Worm (Caenorhabditis elegans): ENCODE data around the gene F35E8.1.

The F35E8.1 gene

ce11 chrV:15913714-15914113 lies 8.3 kb upstream of the F35E8.1 start, which contains the start of gene F35E8.7:
Gene F35E8.7 (plus strand): TSS chrV:15914014.
- TF ChIP-seq elt-2 (tag; optimal IDR thresholded peaks at IDR 0.05) (no peak), jun-1 (tag; optimal IDR thresholded peaks at IDR 0.05) (no peak), nfya-1 (tag; optimal IDR thresholded peaks at IDR 0.05; ENCODE audit: insufficient read depth) (no peak)

ce11 chrV:15912677-15913076 lies 7.2 kb upstream of the F35E8.1 start:
- TF ChIP-seq pqm-1 (tag; optimal IDR thresholded peaks at IDR 0.05) (no peak), ceh-16 (tag; optimal IDR thresholded peaks at IDR 0.05) (no peak), ZK546.5 (tag; optimal IDR thresholded peaks at IDR 0.05) (no peak)

DNA sequence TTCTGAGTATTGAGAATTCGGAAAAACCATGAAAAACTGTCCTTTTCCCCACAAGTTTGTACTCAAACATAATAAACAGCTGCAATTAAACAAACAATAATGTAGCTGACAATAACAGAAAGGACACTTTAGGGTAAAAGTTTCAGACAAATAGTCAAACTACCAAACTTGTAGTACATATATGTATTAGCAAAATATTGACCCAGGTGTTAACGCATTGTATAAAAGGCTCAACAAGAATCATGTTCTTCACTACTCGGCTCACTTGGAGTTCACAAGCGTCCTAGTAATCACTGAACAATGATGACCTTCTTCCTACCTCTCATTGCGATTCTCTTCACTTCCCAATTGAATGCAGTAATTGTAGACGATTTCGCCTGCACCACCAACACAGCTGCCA lies 6.4 kb upstream of the F35E8.1 start, which contains the start of gene F35E8.6:
F35E8.6 (plus strand) TSS at position 301 of the 400 bp plus-strand sequence.
- TF ChIP-seq eor-1 (tag; optimal IDR thresholded peaks at IDR 0.05) (no peak), aly-2 (tag; optimal IDR thresholded peaks at IDR 0.05) (no peak), lin-39 (tag; optimal IDR thresholded peaks at IDR 0.05) (no peak), nfya-1 (tag; optimal IDR thresholded peaks at IDR 0.05; ENCODE audit: insufficient read depth) (no peak), mml-1 (tag; optimal IDR thresholded peaks at IDR 0.05) (no peak)

ce11 chrV:15900564-15900963 lies 4.9 kb downstream of the F35E8.1 start:
- no peak for TF ChIP-seq elt-3 (tag; optimal IDR thresholded peaks at IDR 0.05)
- no peak for TF ChIP-seq daf-12 (tag; optimal IDR thresholded peaks at IDR 0.05)
- no peak for TF ChIP-seq eor-1 (tag; optimal IDR thresholded peaks at IDR 0.05)
- no peak for TF ChIP-seq lsy-12 (tag; optimal IDR thresholded peaks at IDR 0.05)
- no peak for TF ChIP-seq nfya-1 (tag; optimal IDR thresholded peaks at IDR 0.05; ENCODE audit: insufficient read depth)
- no peak for TF ChIP-seq elt-2 (tag; optimal IDR thresholded peaks at IDR 0.05)
- TF ChIP-seq egl-27 (tag; optimal IDR thresholded peaks at IDR 0.05): no peak
- TF ChIP-seq nhr-67 (tag; optimal IDR thresholded peaks at IDR 0.05): no peak

DNA sequence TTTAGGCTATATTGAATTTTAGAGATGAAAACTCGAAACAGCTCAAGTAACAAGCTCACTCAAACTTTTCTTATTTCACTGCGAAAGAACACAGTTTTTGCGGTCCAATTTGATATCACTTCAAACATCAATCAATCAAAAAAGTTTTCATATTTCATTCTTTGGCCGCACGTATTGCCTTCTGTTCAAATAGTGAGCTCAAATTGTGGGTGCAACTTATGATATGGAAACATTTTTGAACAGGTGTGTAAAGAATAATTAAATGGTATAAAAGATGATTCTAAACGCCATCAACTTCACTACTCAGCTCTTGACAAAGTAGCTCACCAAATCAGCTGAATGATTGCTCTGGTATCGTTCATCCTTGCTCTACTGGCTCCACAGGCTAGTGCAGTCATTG lies 5.7 kb downstream of the F35E8.1 start, which contains the start of gene T06C12.14:
T06C12.14 (plus strand) TSS at position 301 of the 400 bp plus-strand sequence.
- TF ChIP-seq ceh-28 (tag; optimal IDR thresholded peaks at IDR 0.05): no peak
- TF ChIP-seq fkh-2 (tag; optimal IDR thresholded peaks at IDR 0.05): no peak
- TF ChIP-seq nhr-23 (tag; optimal IDR thresholded peaks at IDR 0.05): no peak
- TF ChIP-seq fkh-10 (GFP tag; optimal IDR thresholded peaks at IDR 0.05): no peak
- no peak for TF ChIP-seq egl-5 (tag; optimal IDR thresholded peaks at IDR 0.05)
- no peak for TF ChIP-seq nhr-25 (tag; optimal IDR thresholded peaks at IDR 0.05)
- no peak for TF ChIP-seq nhr-67 (tag; optimal IDR thresholded peaks at IDR 0.05)
- no peak for TF ChIP-seq lsy-12 (tag; optimal IDR thresholded peaks at IDR 0.05)
- no peak for TF ChIP-seq nhr-77 (tag; optimal IDR thresholded peaks at IDR 0.05)
- TF ChIP-seq lin-39 (tag; optimal IDR thresholded peaks at IDR 0.05): no peak
- no peak for TF ChIP-seq lin-15B (tag; optimal IDR thresholded peaks at IDR 0.05)
- no peak for TF ChIP-seq aly-2 (tag; optimal IDR thresholded peaks at IDR 0.05)
- no peak for TF ChIP-seq nhr-76 (tag; optimal IDR thresholded peaks at IDR 0.05)

DNA sequence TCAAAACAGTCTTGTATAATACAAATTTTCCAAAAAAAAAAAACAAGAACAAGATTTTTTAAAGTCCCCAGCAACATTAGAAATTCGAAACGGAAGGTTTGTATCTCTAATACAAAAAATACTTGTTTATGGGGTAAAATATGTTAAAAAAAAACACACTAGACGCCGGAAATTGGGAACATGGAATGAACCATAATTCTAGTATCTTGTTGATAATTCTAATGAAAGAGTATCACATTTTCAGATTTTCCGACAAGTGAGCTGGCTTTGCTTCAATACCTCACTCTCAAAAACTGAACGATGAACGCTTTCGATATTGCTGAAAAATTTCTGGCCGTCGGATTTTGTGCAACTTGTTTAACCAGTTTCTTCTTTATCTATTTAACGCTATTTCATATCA lies 7.7 kb downstream of the F35E8.1 start, which contains the start of gene str-60:
str-60 (plus strand) TSS at position 301 of the 400 bp plus-strand sequence.
- TF ChIP-seq ceh-28 (tag; optimal IDR thresholded peaks at IDR 0.05) (no peak), eor-1 (tag; optimal IDR thresholded peaks at IDR 0.05) (no peak), fkh-10 (GFP tag; optimal IDR thresholded peaks at IDR 0.05) (no peak), nhr-77 (tag; optimal IDR thresholded peaks at IDR 0.05) (no peak), jun-1 (tag; optimal IDR thresholded peaks at IDR 0.05) (no peak), ceh-82 (tag; optimal IDR thresholded peaks at IDR 0.05) (no peak), elt-3 (tag; optimal IDR thresholded peaks at IDR 0.05) (no peak), mml-1 (tag; optimal IDR thresholded peaks at IDR 0.05) (no peak), egl-27 (tag; optimal IDR thresholded peaks at IDR 0.05) (no peak), daf-12 (tag; optimal IDR thresholded peaks at IDR 0.05) (no peak), elt-2 (tag; optimal IDR thresholded peaks at IDR 0.05) (no peak), snpc-4 (tag; optimal IDR thresholded peaks at IDR 0.05) (no peak), lin-39 (tag; optimal IDR thresholded peaks at IDR 0.05) (no peak), ceh-16 (tag; optimal IDR thresholded peaks at IDR 0.05) (no peak), unc-62 (GFP tag; optimal IDR thresholded peaks at IDR 0.05) (no peak), nhr-11 (tag; optimal IDR thresholded peaks at IDR 0.05) (no peak)

- TF ChIP-seq lin-39 (tag; optimal IDR thresholded peaks at IDR 0.05) (no peak), ZK546.5 (tag; optimal IDR thresholded peaks at IDR 0.05) (no peak), fkh-10 (GFP tag; optimal IDR thresholded peaks at IDR 0.05) (no peak), ztf-4 (tag; optimal IDR thresholded peaks at IDR 0.05) (no peak), egl-27 (tag; optimal IDR thresholded peaks at IDR 0.05) (no peak), sea-2 (GFP tag; optimal IDR thresholded peaks at IDR 0.05) (no peak), mdl-1 (tag; optimal IDR thresholded peaks at IDR 0.05) (no peak), nhr-12 (tag; optimal IDR thresholded peaks at IDR 0.05) (no peak), mml-1 (tag; optimal IDR thresholded peaks at IDR 0.05) (no peak), skn-1 (tag; optimal IDR thresholded peaks at IDR 0.05) (no peak), lsy-12 (tag; optimal IDR thresholded peaks at IDR 0.05) (no peak), ceh-82 (tag; optimal IDR thresholded peaks at IDR 0.05) (no peak), tbx-2 (tag; optimal IDR thresholded peaks at IDR 0.05) (no peak), ceh-28 (tag; optimal IDR thresholded peaks at IDR 0.05) (no peak), nhr-25 (tag; optimal IDR thresholded peaks at IDR 0.05) (no peak), fkh-2 (tag; optimal IDR thresholded peaks at IDR 0.05) (no peak), elt-3 (tag; optimal IDR thresholded peaks at IDR 0.05) (no peak), snpc-4 (tag; optimal IDR thresholded peaks at IDR 0.05) (no peak), elt-2 (tag; optimal IDR thresholded peaks at IDR 0.05) (no peak), nhr-67 (tag; optimal IDR thresholded peaks at IDR 0.05) (no peak)
Observed at ce11 chrV:15896671-15897070, 8.8 kb downstream of the F35E8.1 start, which contains the start of gene nhr-213. Gene nhr-213 (minus strand): TSS chrV:15896771.

Measured in whole organism, L3 larva.